Worm (Caenorhabditis elegans): ENCODE data around the gene dot-1.4.

DNA sequence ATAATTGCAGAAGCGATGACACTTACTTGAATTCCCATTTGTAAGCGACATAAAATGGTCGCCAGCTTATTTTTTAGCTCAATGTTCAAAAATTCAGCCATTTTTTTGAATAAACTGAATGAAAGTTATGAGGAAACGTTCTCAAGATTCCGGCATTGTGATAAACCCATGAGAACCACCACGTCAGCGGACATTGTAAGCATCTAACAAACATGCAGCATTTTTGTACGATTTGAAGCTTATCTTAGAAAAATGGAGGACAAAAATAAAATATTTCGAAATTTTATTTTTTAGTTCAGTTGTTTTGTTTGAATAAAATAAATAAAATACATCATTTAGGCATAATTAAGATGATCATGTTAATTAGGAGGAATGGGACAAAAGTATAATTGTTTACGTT, 21.8 kb upstream of the dot-1.4 start, which contains the start of gene T08D10.4:
- TF ChIP-seq aly-2 (tag; optimal IDR thresholded peaks at IDR 0.05): no peak
- TF ChIP-seq elt-3 (tag; optimal IDR thresholded peaks at IDR 0.05): no peak
- no peak for TF ChIP-seq fos-1 (tag; optimal IDR thresholded peaks at IDR 0.05)
- no peak for TF ChIP-seq gmeb-1 (tag; optimal IDR thresholded peaks at IDR 0.05)
- no peak for TF ChIP-seq ceh-16 (tag; optimal IDR thresholded peaks at IDR 0.05)
- TF ChIP-seq unc-62 (GFP tag; optimal IDR thresholded peaks at IDR 0.05): no peak
- TF ChIP-seq ceh-82 (tag; optimal IDR thresholded peaks at IDR 0.05): no peak
- TF ChIP-seq lin-39 (tag; optimal IDR thresholded peaks at IDR 0.05): no peak

Data from whole organism, L2 larva.